In the genomic region with DNA sequence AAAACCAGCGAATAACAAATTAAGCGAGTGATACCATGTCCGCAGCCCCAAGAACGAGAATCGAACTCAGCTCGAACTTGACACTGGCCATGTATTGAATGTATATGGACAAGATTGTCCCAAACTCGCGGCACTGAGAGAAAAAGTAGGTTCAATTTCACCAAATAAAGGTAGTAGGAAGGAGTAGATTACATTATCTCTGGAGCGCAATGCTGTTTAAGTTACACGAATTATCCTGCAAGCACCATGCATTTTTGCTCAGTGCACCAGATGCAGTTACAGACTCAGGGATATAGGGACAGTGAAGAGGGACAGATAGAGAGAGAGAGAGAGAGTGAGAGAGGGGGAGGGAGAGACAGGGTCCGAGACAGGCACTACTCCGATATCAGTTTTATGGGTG, we compare ENCODE assay signal across 1 fruit fly cellular context.
A peak's percentile ranks its signal among the peaks of the same experiment; 100 is the strongest.
TF ChIP-seq lines count a peak whose summit lies in the region.

No protein-coding gene starts in this region.

TF ChIP-seq in whole organism, embryonic, 481 proteins besides CTCF, POLR2A, EP300 and RAD21 (continued from another document and continues in another):
- TF ChIP-seq CG8089 (GFP tag; optimal IDR thresholded peaks at IDR 0.05; lab: Kevin White, UChicago) = peak; percentile 27
- TF ChIP-seq Mes4 (GFP tag; optimal IDR thresholded peaks at IDR 0.05; lab: Kevin White, UChicago) = peak; percentile 46
- no peak for TF ChIP-seq CHES-1-like (GFP tag; optimal IDR thresholded peaks at IDR 0.05; lab: Kevin White, UChicago)
- TF ChIP-seq Asciz (GFP tag; optimal IDR thresholded peaks at IDR 0.05; lab: Kevin White, UChicago) = no peak
- TF ChIP-seq Antp (GFP tag; optimal IDR thresholded peaks at IDR 0.05; lab: Kevin White, UChicago) = peak; percentile 70
- TF ChIP-seq ERR (GFP tag; optimal IDR thresholded peaks at IDR 0.05; lab: Kevin White, UChicago) = no peak
- TF ChIP-seq CG42726 (GFP tag; IDR thresholded peaks at IDR 0.05; lab: Robert Waterston, UW; ENCODE audit: partially characterized antibody) = no peak
- peak; percentile 22; the same call in 1 of the 3 replicates for TF ChIP-seq ase (GFP tag; IDR thresholded peaks at IDR 0.05; lab: Robert Waterston, UW)
- TF ChIP-seq stc (GFP tag; IDR thresholded peaks at IDR 0.05; lab: Robert Waterston, UW) = no peak
- TF ChIP-seq trem (tag; optimal IDR thresholded peaks at IDR 0.05; lab: Kevin White, UChicago) = peak; percentile 50
- TF ChIP-seq CG16815 (GFP tag; optimal IDR thresholded peaks at IDR 0.05; lab: Kevin White, UChicago) = peak; percentile 67
- TF ChIP-seq CG15269 (tag; optimal IDR thresholded peaks at IDR 0.05; lab: Kevin White, UChicago) = no peak
- TF ChIP-seq Scr (GFP tag; IDR thresholded peaks at IDR 0.05; lab: Robert Waterston, UW; ENCODE audit: partially characterized antibody) = no peak
- TF ChIP-seq gsb (GFP tag; IDR thresholded peaks at IDR 0.05; lab: Robert Waterston, UW) = 0 out of 2 replicates have a peak, but pooled peaks have one; percentile 10
- no peak for TF ChIP-seq CG10321 (GFP tag; IDR thresholded peaks at IDR 0.05; lab: Robert Waterston, UW)
- no peak for TF ChIP-seq fd3F (GFP tag; optimal IDR thresholded peaks at IDR 0.05; lab: Kevin White, UChicago)
- TF ChIP-seq CG12219 (GFP tag; optimal IDR thresholded peaks at IDR 0.05; lab: Kevin White, UChicago) = peak; percentile 28
- no peak for TF ChIP-seq CG3281 (GFP tag; optimal IDR thresholded peaks at IDR 0.05; lab: Kevin White, UChicago)
- peak; percentile 61 for TF ChIP-seq CG12391 (tag; optimal IDR thresholded peaks at IDR 0.05; lab: Kevin White, UChicago)
- TF ChIP-seq salm (tag; optimal IDR thresholded peaks at IDR 0.05; lab: Kevin White, UChicago) = no peak
- TF ChIP-seq lov (optimal IDR thresholded peaks at IDR 0.05; lab: Kevin White, UChicago) = no peak
- peak; percentile 69; the same call in 1 of the 3 replicates for TF ChIP-seq lov (GFP tag; IDR thresholded peaks at IDR 0.05; lab: Robert Waterston, UW)
- TF ChIP-seq Lhr (GFP tag; optimal IDR thresholded peaks at IDR 0.05; lab: Kevin White, UChicago) = peak; percentile 6
- TF ChIP-seq zfh1 (GFP tag; IDR thresholded peaks at IDR 0.05; lab: Robert Waterston, UW) = peak; percentile 84
- no peak for TF ChIP-seq CG7271 (tag; optimal IDR thresholded peaks at IDR 0.05; lab: Kevin White, UChicago)
- TF ChIP-seq CG15073 (GFP tag; optimal IDR thresholded peaks at IDR 0.05; lab: Kevin White, UChicago) = no peak
- TF ChIP-seq tap (tag; optimal IDR thresholded peaks at IDR 0.05; lab: Kevin White, UChicago) = no peak
- TF ChIP-seq gsb-n (tag; optimal IDR thresholded peaks at IDR 0.05; lab: Kevin White, UChicago) = peak; percentile 54
- peak; percentile 43; the same call in 1 of the 2 replicates for TF ChIP-seq ranshi (GFP tag; IDR thresholded peaks at IDR 0.05; lab: Robert Waterston, UW)
- no peak for TF ChIP-seq CG31365 (tag; optimal IDR thresholded peaks at IDR 0.05; lab: Kevin White, UChicago)
- no peak for TF ChIP-seq vnd (GFP tag; IDR thresholded peaks at IDR 0.05; lab: Robert Waterston, UW; ENCODE audit: partially characterized antibody)
- TF ChIP-seq Hmr (GFP tag; optimal IDR thresholded peaks at IDR 0.05; lab: Kevin White, UChicago) = no peak
- no peak for TF ChIP-seq grn (GFP tag; optimal IDR thresholded peaks at IDR 0.05; lab: Kevin White, UChicago)
- TF ChIP-seq NfI (GFP tag; optimal IDR thresholded peaks at IDR 0.05; lab: Kevin White, UChicago) = peak; percentile 21
- peak; percentile 11 for TF ChIP-seq bcd (GFP tag; optimal IDR thresholded peaks at IDR 0.05; lab: Kevin White, UChicago)
- no peak for TF ChIP-seq CG2129 (GFP tag; IDR thresholded peaks at IDR 0.05; lab: Robert Waterston, UW; ENCODE audit: partially characterized antibody)
- TF ChIP-seq CG33213 (GFP tag; optimal IDR thresholded peaks at IDR 0.05; lab: Kevin White, UChicago) = peak; percentile 11
- TF ChIP-seq CG16779 (GFP tag; IDR thresholded peaks at IDR 0.05; lab: Robert Waterston, UW) = no peak
- TF ChIP-seq Dad (GFP tag; optimal IDR thresholded peaks at IDR 0.05; lab: Kevin White, UChicago) = peak; percentile 30
- TF ChIP-seq knrl (GFP tag; IDR thresholded peaks at IDR 0.05; lab: Robert Waterston, UW; ENCODE audit: partially characterized antibody) = no peak
- TF ChIP-seq prd (optimal IDR thresholded peaks at IDR 0.05; lab: Kevin White, UChicago) = no peak
- peak; percentile 80 for TF ChIP-seq prd (GFP tag; IDR thresholded peaks at IDR 0.05; lab: Robert Waterston, UW)
- no peak for TF ChIP-seq ems (GFP tag; optimal IDR thresholded peaks at IDR 0.05; lab: Kevin White, UChicago)
- no peak for TF ChIP-seq CG5953 (GFP tag; IDR thresholded peaks at IDR 0.05; lab: Robert Waterston, UW)
- peak; percentile 47 for TF ChIP-seq fd96Cb (tag; optimal IDR thresholded peaks at IDR 0.05; lab: Kevin White, UChicago)
- TF ChIP-seq CG10274 (GFP tag; optimal IDR thresholded peaks at IDR 0.05; lab: Kevin White, UChicago) = no peak
- no peak for TF ChIP-seq CG3407 (GFP tag; optimal IDR thresholded peaks at IDR 0.05; lab: Kevin White, UChicago)
- TF ChIP-seq ash1 (GFP tag; optimal IDR thresholded peaks at IDR 0.05; lab: Kevin White, UChicago) = no peak
- TF ChIP-seq CG30403 (GFP tag; optimal IDR thresholded peaks at IDR 0.05; lab: Kevin White, UChicago) = peak; percentile 38
- peak; percentile 49; the same call in 1 of the 2 replicates for TF ChIP-seq CG11696 (GFP tag; IDR thresholded peaks at IDR 0.05; lab: Robert Waterston, UW)
- TF ChIP-seq CG7556 (GFP tag; optimal IDR thresholded peaks at IDR 0.05; lab: Kevin White, UChicago) = peak; percentile 14
- no peak for TF ChIP-seq CG43689 (GFP tag; IDR thresholded peaks at IDR 0.05; lab: Robert Waterston, UW)
- no peak for TF ChIP-seq CG11247 (GFP tag; IDR thresholded peaks at IDR 0.05; lab: Robert Waterston, UW)
- TF ChIP-seq lola (GFP tag; optimal IDR thresholded peaks at IDR 0.05; lab: Kevin White, UChicago) = peak in 1 of 3 experiments; percentile 76
- no peak for TF ChIP-seq Dfd (GFP tag; optimal IDR thresholded peaks at IDR 0.05; lab: Kevin White, UChicago)
- no peak for TF ChIP-seq CG4730 (GFP tag; IDR thresholded peaks at IDR 0.05; lab: Robert Waterston, UW)
- TF ChIP-seq ttk (GFP tag; IDR thresholded peaks at IDR 0.05; lab: Robert Waterston, UW) = no peak; the same call in 1 of the 2 replicates
- no peak for TF ChIP-seq CG34376 (GFP tag; optimal IDR thresholded peaks at IDR 0.05; lab: Kevin White, UChicago)
- peak; percentile 27 for TF ChIP-seq CG17186 (GFP tag; optimal IDR thresholded peaks at IDR 0.05; lab: Kevin White, UChicago)
- no peak for TF ChIP-seq Meics (GFP tag; optimal IDR thresholded peaks at IDR 0.05; lab: Kevin White, UChicago)
- TF ChIP-seq gro (GFP tag; optimal IDR thresholded peaks at IDR 0.05; lab: Kevin White, UChicago) = no peak
- TF ChIP-seq ci (GFP tag; IDR thresholded peaks at IDR 0.05; lab: Robert Waterston, UW) = peak; percentile 74; the same call in 2 of the 3 replicates
- peak; percentile 52 for TF ChIP-seq CG9609 (GFP tag; optimal IDR thresholded peaks at IDR 0.05; lab: Kevin White, UChicago)
- no peak for TF ChIP-seq CG3838 (GFP tag; optimal IDR thresholded peaks at IDR 0.05; lab: Kevin White, UChicago)
- TF ChIP-seq cato (GFP tag; optimal IDR thresholded peaks at IDR 0.05; lab: Kevin White, UChicago; ENCODE audit: borderline replicate concordance) = peak; percentile 2
- TF ChIP-seq disco-r (GFP tag; optimal IDR thresholded peaks at IDR 0.05; lab: Kevin White, UChicago) = no peak
- no peak for TF ChIP-seq CG7987 (GFP tag; optimal IDR thresholded peaks at IDR 0.05; lab: Kevin White, UChicago)
- TF ChIP-seq crol (GFP tag; IDR thresholded peaks at IDR 0.05; lab: Robert Waterston, UW) = peak; percentile 48; the same call in 1 of the 2 replicates
- TF ChIP-seq ap (GFP tag; IDR thresholded peaks at IDR 0.05; lab: Robert Waterston, UW) = no peak
- TF ChIP-seq hbn (GFP tag; IDR thresholded peaks at IDR 0.05; lab: Robert Waterston, UW; ENCODE audit: partially characterized antibody) = no peak
- TF ChIP-seq CG7928 (GFP tag; optimal IDR thresholded peaks at IDR 0.05; lab: Kevin White, UChicago) = no peak
- no peak for TF ChIP-seq Aef1 (GFP tag; IDR thresholded peaks at IDR 0.05; lab: Robert Waterston, UW)
- peak; percentile 37 for TF ChIP-seq Blimp-1 (GFP tag; optimal IDR thresholded peaks at IDR 0.05; lab: Kevin White, UChicago)
- 0 out of 2 replicates have a peak, but pooled peaks have one; percentile 13 for TF ChIP-seq sens-2 (GFP tag; IDR thresholded peaks at IDR 0.05; lab: Robert Waterston, UW)
- TF ChIP-seq CG14050 (GFP tag; IDR thresholded peaks at IDR 0.05; lab: Robert Waterston, UW) = no peak
- TF ChIP-seq lmd (GFP tag; IDR thresholded peaks at IDR 0.05; lab: Robert Waterston, UW) = peak; percentile 37
- TF ChIP-seq Hsf (GFP tag; optimal IDR thresholded peaks at IDR 0.05; lab: Kevin White, UChicago) = peak; percentile 39
- no peak for TF ChIP-seq wek (GFP tag; optimal IDR thresholded peaks at IDR 0.05; lab: Kevin White, UChicago)
- no peak for TF ChIP-seq CG6813 (GFP tag; optimal IDR thresholded peaks at IDR 0.05; lab: Kevin White, UChicago)
- peak; percentile 85 for TF ChIP-seq CG1603 (tag; optimal IDR thresholded peaks at IDR 0.05; lab: Kevin White, UChicago)
- peak; percentile 78; the same call in 1 of the 2 replicates for TF ChIP-seq chm (GFP tag; IDR thresholded peaks at IDR 0.05; lab: Robert Waterston, UW)
- TF ChIP-seq CG1233 (GFP tag; optimal IDR thresholded peaks at IDR 0.05; lab: Kevin White, UChicago) = peak; percentile 32
- TF ChIP-seq Hey (tag; optimal IDR thresholded peaks at IDR 0.05; lab: Kevin White, UChicago) = no peak
- TF ChIP-seq sug (tag; optimal IDR thresholded peaks at IDR 0.05; lab: Kevin White, UChicago) = no peak
- TF ChIP-seq twi (tag; optimal IDR thresholded peaks at IDR 0.05; lab: Kevin White, UChicago) = peak; percentile 36
- TF ChIP-seq gcm (GFP tag; optimal IDR thresholded peaks at IDR 0.05; lab: Kevin White, UChicago) = peak; percentile 9
- TF ChIP-seq aop (GFP tag; IDR thresholded peaks at IDR 0.05; lab: Robert Waterston, UW) = no peak
- no peak for TF ChIP-seq CG18599 (GFP tag; optimal IDR thresholded peaks at IDR 0.05; lab: Kevin White, UChicago)
- no peak for TF ChIP-seq CG16813 (GFP tag; IDR thresholded peaks at IDR 0.05; lab: Robert Waterston, UW; ENCODE audit: partially characterized antibody)
- TF ChIP-seq Ets97D (GFP tag; optimal IDR thresholded peaks at IDR 0.05; lab: Kevin White, UChicago) = no peak
- no peak for TF ChIP-seq Deaf1 (tag; optimal IDR thresholded peaks at IDR 0.05; lab: Kevin White, UChicago)
- TF ChIP-seq mam (GFP tag; optimal IDR thresholded peaks at IDR 0.05; lab: Kevin White, UChicago) = no peak
- peak; percentile 70 for TF ChIP-seq CG15696 (tag; optimal IDR thresholded peaks at IDR 0.05; lab: Kevin White, UChicago)
- TF ChIP-seq Usf (GFP tag; optimal IDR thresholded peaks at IDR 0.05; lab: Kevin White, UChicago) = peak; percentile 31
- peak; percentile 63 for TF ChIP-seq jumu (GFP tag; optimal IDR thresholded peaks at IDR 0.05; lab: Kevin White, UChicago)
- TF ChIP-seq CG3995 (GFP tag; optimal IDR thresholded peaks at IDR 0.05; lab: Kevin White, UChicago) = no peak
- no peak for TF ChIP-seq klu (GFP tag; IDR thresholded peaks at IDR 0.05; lab: Robert Waterston, UW)
- TF ChIP-seq Max (GFP tag; optimal IDR thresholded peaks at IDR 0.05; lab: Kevin White, UChicago) = no peak
- TF ChIP-seq nerfin-1 (tag; optimal IDR thresholded peaks at IDR 0.05; lab: Kevin White, UChicago) = no peak
- TF ChIP-seq CG11695 (GFP tag; IDR thresholded peaks at IDR 0.05; lab: Robert Waterston, UW) = no peak
- TF ChIP-seq CG12659 (GFP tag; optimal IDR thresholded peaks at IDR 0.05; lab: Kevin White, UChicago) = no peak
- peak; percentile 39; the same call in 1 of the 3 replicates for TF ChIP-seq so (GFP tag; IDR thresholded peaks at IDR 0.05; lab: Robert Waterston, UW)
- TF ChIP-seq croc (GFP tag; conservative IDR thresholded peaks at IDR 0.05; lab: Robert Waterston, UW) = 0 out of 3 replicates have a peak, but pooled peaks have one; percentile 23
- no peak for TF ChIP-seq ftz-f1 (GFP tag; optimal IDR thresholded peaks at IDR 0.05; lab: Kevin White, UChicago)
- TF ChIP-seq row (GFP tag; IDR thresholded peaks at IDR 0.05; lab: Robert Waterston, UW) = peak; percentile 57; the same call in 2 of the 3 replicates
- TF ChIP-seq Awh (GFP tag; IDR thresholded peaks at IDR 0.05; lab: Robert Waterston, UW) = no peak
- no peak for TF ChIP-seq NC2α (GFP tag; optimal IDR thresholded peaks at IDR 0.05; lab: Kevin White, UChicago)
- TF ChIP-seq pum (GFP tag; optimal IDR thresholded peaks at IDR 0.05; lab: Kevin White, UChicago) = peak; percentile 49
- no peak for TF ChIP-seq kay (GFP tag; optimal IDR thresholded peaks at IDR 0.05; lab: Kevin White, UChicago)
- peak; percentile 28; the same call in 1 of the 2 replicates for TF ChIP-seq Drgx (GFP tag; IDR thresholded peaks at IDR 0.05; lab: Robert Waterston, UW)
- TF ChIP-seq jing (GFP tag; optimal IDR thresholded peaks at IDR 0.05; lab: Kevin White, UChicago) = peak; percentile 15
- peak; percentile 75 for TF ChIP-seq NC2β (GFP tag; optimal IDR thresholded peaks at IDR 0.05; lab: Kevin White, UChicago)
- TF ChIP-seq pfk (GFP tag; optimal IDR thresholded peaks at IDR 0.05; lab: Kevin White, UChicago) = no peak
- TF ChIP-seq br (optimal IDR thresholded peaks at IDR 0.05; lab: Kevin White, UChicago) = no peak
- TF ChIP-seq CG4404 (GFP tag; IDR thresholded peaks at IDR 0.05; lab: Robert Waterston, UW) = peak; percentile 74
- TF ChIP-seq Fer1 (GFP tag; optimal IDR thresholded peaks at IDR 0.05; lab: Kevin White, UChicago) = no peak
- peak; percentile 26 for TF ChIP-seq CG18764 (GFP tag; optimal IDR thresholded peaks at IDR 0.05; lab: Kevin White, UChicago)
- TF ChIP-seq Lpt (GFP tag; optimal IDR thresholded peaks at IDR 0.05; lab: Kevin White, UChicago) = no peak
- peak; percentile 46 for TF ChIP-seq CG1602 (GFP tag; optimal IDR thresholded peaks at IDR 0.05; lab: Kevin White, UChicago)
- peak; percentile 61 for TF ChIP-seq tio (GFP tag; optimal IDR thresholded peaks at IDR 0.05; lab: Kevin White, UChicago)
- TF ChIP-seq CG4282 (GFP tag; optimal IDR thresholded peaks at IDR 0.05; lab: Kevin White, UChicago) = no peak
- TF ChIP-seq CG32767 (GFP tag; IDR thresholded peaks at IDR 0.05; lab: Robert Waterston, UW) = no peak
- TF ChIP-seq fd64A (GFP tag; optimal IDR thresholded peaks at IDR 0.05; lab: Kevin White, UChicago) = no peak
- peak; percentile 4 for TF ChIP-seq Nf-YB (GFP tag; optimal IDR thresholded peaks at IDR 0.05; lab: Kevin White, UChicago)
- TF ChIP-seq CG1792 (GFP tag; optimal IDR thresholded peaks at IDR 0.05; lab: Kevin White, UChicago) = no peak
- no peak for TF ChIP-seq CG9932 (GFP tag; IDR thresholded peaks at IDR 0.05; lab: Robert Waterston, UW)
- TF ChIP-seq Vsx1 (GFP tag; optimal IDR thresholded peaks at IDR 0.05; lab: Kevin White, UChicago) = no peak
- peak in 1 of 2 experiments; percentile 46 for TF ChIP-seq Hr51 (GFP tag; optimal IDR thresholded peaks at IDR 0.05; lab: Kevin White, UChicago)
